Worm (Caenorhabditis elegans) whole organism, L3 larva: Measurements from ENCODE around the gene F22F7.2.

ENCODE experiments used
- R02D3.7 ChIP-seq: fragments of 150-350 bp; optimal IDR thresholded peaks from 2 replicates; lab custom pipeline; 2014; ENCODE audit warnings: missing biosample characterization, missing genetic modification characterization
- egl-27 ChIP-seq: sonication (generic microtip); optimal IDR thresholded peaks from 4 replicates; lab custom pipeline; 2017; ENCODE audit warnings: missing biosample characterization, missing genetic modification reagents, missing genetic modification characterization
- nhr-11 ChIP-seq: fragments of 150-350 bp; optimal IDR thresholded peaks from 2 replicates; lab custom pipeline; 2014; ENCODE audit warnings: missing biosample characterization, missing genetic modification characterization

DNA sequence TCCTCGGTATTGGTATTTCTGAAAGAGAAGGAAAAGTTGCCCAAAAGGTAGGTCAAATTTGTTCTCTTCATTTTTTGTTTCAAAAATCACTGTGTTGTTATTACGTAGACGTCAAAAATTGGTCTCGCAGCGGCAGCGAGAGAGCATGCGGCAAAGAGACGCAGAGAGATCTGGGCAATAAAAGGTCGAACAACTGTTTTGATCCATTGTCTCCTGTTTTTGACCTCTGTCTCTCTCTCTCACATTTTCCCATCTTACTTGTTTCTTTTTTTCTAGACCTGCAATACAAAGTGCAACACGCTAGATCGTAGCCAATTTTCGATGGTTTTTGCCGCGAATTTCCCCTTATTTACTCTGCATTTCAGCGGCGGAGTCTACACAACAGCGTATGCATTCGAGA lies 4.0 kb downstream of the F22F7.2 start:
- TF ChIP-seq R02D3.7 (tag; lab: Kevin White, UChicago) = no peak
- TF ChIP-seq egl-27 (tag; lab: Kevin White, UChicago) = no peak
- no peak for TF ChIP-seq nhr-11 (tag; lab: Kevin White, UChicago)
